Fruit fly (Drosophila melanogaster): Measurements from ENCODE around the gene CG34279.

CG34279 gene

DNA sequence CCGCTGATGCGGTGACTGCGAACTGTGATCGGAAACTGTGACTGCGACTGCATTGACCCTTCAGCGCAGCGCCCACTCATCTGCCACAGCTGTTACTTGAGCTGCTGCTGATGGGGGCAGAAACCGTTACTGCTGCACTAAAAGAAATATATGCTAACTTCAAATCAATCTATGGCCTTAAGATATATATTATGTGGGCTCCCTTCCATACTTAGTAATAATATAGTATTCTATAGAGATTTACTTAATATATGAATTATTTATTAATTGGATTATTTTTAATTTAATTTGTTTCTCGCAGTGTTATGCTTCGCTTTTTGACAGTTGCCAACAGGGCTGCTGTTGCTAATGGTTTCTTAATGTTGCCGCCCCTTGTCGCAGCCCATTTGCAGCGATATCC lies 24.0 kb downstream of the CG34279 start:
- TF ChIP-seq ttk (GFP tag; IDR thresholded peaks at IDR 0.05) (0 out of 2 replicates have a peak, but pooled peaks have one; percentile 32), bab2 (GFP tag; optimal IDR thresholded peaks at IDR 0.05) (no peak), nom (GFP tag; optimal IDR thresholded peaks at IDR 0.05) (no peak), CG31441 (GFP tag; IDR thresholded peaks at IDR 0.05) (peak; percentile 34; the same call in 1 of the 2 replicates), oc (tag; optimal IDR thresholded peaks at IDR 0.05) (no peak), CG2678 (tag; optimal IDR thresholded peaks at IDR 0.05) (peak; percentile 4), dmrt99B (tag; optimal IDR thresholded peaks at IDR 0.05) (peak; percentile 37), Hey (tag; optimal IDR thresholded peaks at IDR 0.05) (no peak), dysf (GFP tag; IDR thresholded peaks at IDR 0.05) (peak; percentile 46; the same call in 2 of the 3 replicates), CG30403 (GFP tag; optimal IDR thresholded peaks at IDR 0.05) (peak; percentile 32), CG3995 (GFP tag; optimal IDR thresholded peaks at IDR 0.05) (peak; percentile 90), unpg (GFP tag; optimal IDR thresholded peaks at IDR 0.05) (peak; percentile 12), Fer2 (tag; optimal IDR thresholded peaks at IDR 0.05) (no peak), sisA (GFP tag; IDR thresholded peaks at IDR 0.05) (0 out of 2 replicates have a peak, but pooled peaks have one; percentile 5), CG11504 (tag; optimal IDR thresholded peaks at IDR 0.05) (peak; percentile 48), ssp (GFP tag; IDR thresholded peaks at IDR 0.05) (0 out of 2 replicates have a peak, but pooled peaks have one; percentile 21), nmo (GFP tag; optimal IDR thresholded peaks at IDR 0.05) (peak; percentile 23), Ptx1 (GFP tag; IDR thresholded peaks at IDR 0.05) (0 out of 2 replicates have a peak, but pooled peaks have one; percentile 31), CG34422 (GFP tag; IDR thresholded peaks at IDR 0.05) (no peak), CG17361 (GFP tag; IDR thresholded peaks at IDR 0.05) (peak; percentile 43; the same call in 1 of the 3 replicates), tin (GFP tag; optimal IDR thresholded peaks at IDR 0.05) (peak; percentile 6), Hand (GFP tag; optimal IDR thresholded peaks at IDR 0.05) (no peak), ac (GFP tag; optimal IDR thresholded peaks at IDR 0.05) (no peak), tgo (GFP tag; IDR thresholded peaks at IDR 0.05) (peak; percentile 47; the same call in 1 of the 3 replicates), CG11560 (tag; IDR thresholded peaks at IDR 0.05) (0 out of 3 replicates have a peak, but pooled peaks have one; percentile 5), CG14860 (GFP tag; IDR thresholded peaks at IDR 0.05; ENCODE audit: partially characterized antibody) (no peak), Ada2b (GFP tag; IDR thresholded peaks at IDR 0.05) (peak; percentile 17; the same call in 1 of the 2 replicates), CG7839 (tag; optimal IDR thresholded peaks at IDR 0.05) (peak; percentile 35), CG8478 (optimal IDR thresholded peaks at IDR 0.05) (no peak), gro (GFP tag; optimal IDR thresholded peaks at IDR 0.05) (no peak), Oli (tag; optimal IDR thresholded peaks at IDR 0.05) (peak; percentile 22), CG1024 (GFP tag; IDR thresholded peaks at IDR 0.05) (peak; percentile 19; the same call in 1 of the 2 replicates), esg (GFP tag; conservative IDR thresholded peaks at IDR 0.05) (peak; percentile 51), chm (GFP tag; IDR thresholded peaks at IDR 0.05) (no peak), al (GFP tag; IDR thresholded peaks at IDR 0.05) (0 out of 2 replicates have a peak, but pooled peaks have one; percentile 6), CG31365 (tag; optimal IDR thresholded peaks at IDR 0.05) (no peak), CG6689 (GFP tag; IDR thresholded peaks at IDR 0.05) (peak; percentile 36), sr (GFP tag; IDR thresholded peaks at IDR 0.05) (peak; percentile 22; the same call in 1 of the 3 replicates), z (GFP tag; IDR thresholded peaks at IDR 0.05) (no peak), Trl (optimal IDR thresholded peaks at IDR 0.05) (no peak), Trl (GFP tag; optimal IDR thresholded peaks at IDR 0.05) (no peak), Xrp1 (GFP tag; IDR thresholded peaks at IDR 0.05) (peak; percentile 45), sna (GFP tag; IDR thresholded peaks at IDR 0.05; ENCODE audit: partially characterized antibody) (no peak), gem (tag; optimal IDR thresholded peaks at IDR 0.05) (peak; percentile 45), CG9797 (GFP tag; optimal IDR thresholded peaks at IDR 0.05) (no peak), phol (tag; optimal IDR thresholded peaks at IDR 0.05) (peak; percentile 26), salm (tag; optimal IDR thresholded peaks at IDR 0.05) (no peak), row (GFP tag; IDR thresholded peaks at IDR 0.05) (peak; percentile 44; the same call in 1 of the 3 replicates), CG6654 (GFP tag; optimal IDR thresholded peaks at IDR 0.05) (no peak), Blimp-1 (GFP tag; optimal IDR thresholded peaks at IDR 0.05) (peak; percentile 0), CG14441 (GFP tag; IDR thresholded peaks at IDR 0.05) (peak; percentile 23; the same call in 1 of the 2 replicates)

All from whole organism, embryonic.